Worm (Caenorhabditis elegans) whole organism, late embryonic: ENCODE data around the gene try-10.

Experiments used
- ama-1 ChIP-seq: fragments of 150-350 bp; optimal IDR thresholded peaks from 2 replicates; lab custom pipeline; 2014
- ceh-19 ChIP-seq: fragments of 200-800 bp; sonication (Bioruptor generic); optimal IDR thresholded peaks from 2 replicates; lab custom pipeline; 2018; ENCODE audit warnings: mild to moderate bottlenecking, missing genetic modification characterization, missing compliant biosample characterization
- ceh-30 ChIP-seq: fragments of 150-350 bp; optimal IDR thresholded peaks from 2 replicates; lab custom pipeline; 2014; ENCODE audit warnings: missing biosample characterization, missing genetic modification characterization
- ceh-9 ChIP-seq: sonication (generic microtip); optimal IDR thresholded peaks from 2 replicates; lab custom pipeline; 2016; ENCODE audit warnings: mild to moderate bottlenecking, missing genetic modification characterization, inconsistent platforms, missing compliant biosample characterization
- che-1 ChIP-seq: sonication (generic microtip); optimal IDR thresholded peaks from 2 replicates; lab custom pipeline; 2016; ENCODE audit warnings: mild to moderate bottlenecking, missing genetic modification characterization, missing compliant biosample characterization
- dve-1 ChIP-seq: sonication (generic microtip); optimal IDR thresholded peaks from 2 replicates; lab custom pipeline; 2017; ENCODE audit warnings: antibody characterized with exemption, mild to moderate bottlenecking, missing genetic modification characterization, missing compliant biosample characterization
- eyg-1 ChIP-seq: sonication (generic microtip); optimal IDR thresholded peaks from 2 replicates; lab custom pipeline; 2016; ENCODE audit warnings: missing genotype, missing genetic modification characterization, missing compliant biosample characterization
- hlh-8 ChIP-seq: sonication (generic microtip); optimal IDR thresholded peaks from 2 replicates; lab custom pipeline; 2016; ENCODE audit warnings: missing genotype, missing genetic modification characterization, missing compliant biosample characterization
- mec-3 ChIP-seq: sonication (generic microtip); optimal IDR thresholded peaks from 2 replicates; lab custom pipeline; 2016; ENCODE audit warnings: borderline replicate concordance, missing genetic modification characterization, missing compliant biosample characterization
- nfya-1 ChIP-seq: sonication (generic microtip); optimal IDR thresholded peaks from 2 replicates; lab custom pipeline; 2017; ENCODE audit warnings: missing genetic modification characterization, mild to moderate bottlenecking, missing compliant biosample characterization, antibody characterized with exemption, moderate library complexity
- pha-4 ChIP-seq: fragments of 150-350 bp; optimal IDR thresholded peaks from 2 replicates; lab custom pipeline; 2018; ENCODE audit warnings: missing biosample characterization, missing genetic modification reagents, missing genetic modification characterization
- sox-2 ChIP-seq: fragments of 200-800 bp; sonication (Bioruptor generic); IDR thresholded peaks from 2 replicates; pipeline ENCODE4 v1.3.6; 2022; ENCODE audit warnings: missing genetic modification reagents, missing genetic modification characterization, missing compliant biosample characterization
- tbx-2 ChIP-seq: sonication (generic microtip); optimal IDR thresholded peaks from 2 replicates; lab custom pipeline; 2016; ENCODE audit warnings: missing genetic modification characterization, missing compliant biosample characterization
- unc-86 ChIP-seq: sonication (generic microtip); optimal IDR thresholded peaks from 2 replicates; lab custom pipeline; 2016; ENCODE audit warnings: missing genetic modification characterization, missing compliant biosample characterization

ce11 chrV:13002070-13002469 is 11.0 kb downstream of the try-10 start, which contains the start of gene inft-2:
- TF ChIP-seq tbx-2 (tag; lab: Kevin White, UChicago), result no peak
- TF ChIP-seq hlh-8 (tag; lab: Kevin White, UChicago), result no peak
- no peak for TF ChIP-seq unc-86
- no peak for TF ChIP-seq che-1
- no peak for TF ChIP-seq pha-4 (tag; lab: Kevin White, UChicago)
- TF ChIP-seq ceh-9 (tag; lab: Kevin White, UChicago), result no peak
- TF ChIP-seq eyg-1 (tag; lab: Kevin White, UChicago), result no peak
- TF ChIP-seq ceh-19, result no peak
- no peak for TF ChIP-seq dve-1
- TF ChIP-seq nfya-1 (tag; lab: Kevin White, UChicago), result no peak
- TF ChIP-seq sox-2 (GFP tag; lab: Robert Waterston, UW), result no peak
- TF ChIP-seq mec-3 (tag; lab: Kevin White, UChicago), result no peak
- TF ChIP-seq ceh-30, result no peak
- no peak for TF ChIP-seq ama-1 (lab: Kevin White, UChicago)
